Fruit fly (Drosophila melanogaster): ENCODE results near the gene mael.

The mael gene

DNA sequence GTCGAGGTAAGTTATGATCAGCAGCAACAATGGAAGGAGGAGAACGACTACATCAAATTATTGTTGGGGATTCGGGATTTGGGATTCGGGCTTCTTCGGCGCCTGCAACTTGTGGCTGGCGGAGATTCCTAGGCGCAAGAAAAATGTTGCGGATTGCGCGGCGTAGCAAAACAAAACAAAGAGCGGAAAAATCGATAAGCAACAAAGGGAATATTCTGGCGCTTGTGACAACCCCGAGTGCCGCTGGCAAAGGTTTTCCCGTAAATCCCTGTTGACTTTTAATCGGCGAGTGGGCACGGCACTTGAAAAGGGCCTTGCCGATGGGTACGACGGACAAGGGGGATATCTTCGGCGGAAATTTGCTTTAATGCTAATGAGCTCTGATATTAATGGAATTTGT is 29.0 kb downstream of the mael start:
- TF ChIP-seq dsf (GFP tag; optimal IDR thresholded peaks at IDR 0.05; ENCODE audit: borderline replicate concordance) (no peak), brk (GFP tag; optimal IDR thresholded peaks at IDR 0.05) (no peak), Vsx2 (GFP tag; optimal IDR thresholded peaks at IDR 0.05; ENCODE audit: partially characterized antibody) (no peak), HLH106 (tag; optimal IDR thresholded peaks at IDR 0.05) (no peak), foxo (GFP tag; optimal IDR thresholded peaks at IDR 0.05) (no peak), jim (GFP tag; optimal IDR thresholded peaks at IDR 0.05) (no peak), h (GFP tag; optimal IDR thresholded peaks at IDR 0.05) (no peak), dl (GFP tag; optimal IDR thresholded peaks at IDR 0.05; ENCODE audit: insufficient read depth in 1 of 2, partially characterized antibody in 2 of 2) (no peak), Sp1 (GFP tag; optimal IDR thresholded peaks at IDR 0.05) (no peak), Dif (GFP tag; optimal IDR thresholded peaks at IDR 0.05; ENCODE audit: partially characterized antibody) (no peak)

dm6 chr3L:22773383-22773873 is 52.4 kb downstream of the mael start:
- TF ChIP-seq fru (GFP tag; optimal IDR thresholded peaks at IDR 0.05): peak; percentile 17
- TF ChIP-seq Dif (GFP tag; optimal IDR thresholded peaks at IDR 0.05; ENCODE audit: partially characterized antibody): peak; percentile 15
- peak; percentile 14 for TF ChIP-seq Myc (optimal IDR thresholded peaks at IDR 0.05)
- peak; percentile 23 for TF ChIP-seq Jra (GFP tag; optimal IDR thresholded peaks at IDR 0.05)
- TF ChIP-seq dsf (GFP tag; optimal IDR thresholded peaks at IDR 0.05; ENCODE audit: borderline replicate concordance): no peak
- peak; percentile 86 for TF ChIP-seq h (GFP tag; optimal IDR thresholded peaks at IDR 0.05)
- no peak for TF ChIP-seq dl (GFP tag; optimal IDR thresholded peaks at IDR 0.05; ENCODE audit: insufficient read depth in 1 of 2, partially characterized antibody in 2 of 2)
- TF ChIP-seq HLH106 (tag; optimal IDR thresholded peaks at IDR 0.05): peak; percentile 9
- no peak for TF ChIP-seq foxo (GFP tag; optimal IDR thresholded peaks at IDR 0.05)
- peak; percentile 68 for TF ChIP-seq CrebA (GFP tag; optimal IDR thresholded peaks at IDR 0.05; ENCODE audit: borderline replicate concordance)
- no peak for TF ChIP-seq Rel (GFP tag; optimal IDR thresholded peaks at IDR 0.05)
- peak; percentile 47 for TF ChIP-seq Rel (tag; optimal IDR thresholded peaks at IDR 0.05)

DNA sequence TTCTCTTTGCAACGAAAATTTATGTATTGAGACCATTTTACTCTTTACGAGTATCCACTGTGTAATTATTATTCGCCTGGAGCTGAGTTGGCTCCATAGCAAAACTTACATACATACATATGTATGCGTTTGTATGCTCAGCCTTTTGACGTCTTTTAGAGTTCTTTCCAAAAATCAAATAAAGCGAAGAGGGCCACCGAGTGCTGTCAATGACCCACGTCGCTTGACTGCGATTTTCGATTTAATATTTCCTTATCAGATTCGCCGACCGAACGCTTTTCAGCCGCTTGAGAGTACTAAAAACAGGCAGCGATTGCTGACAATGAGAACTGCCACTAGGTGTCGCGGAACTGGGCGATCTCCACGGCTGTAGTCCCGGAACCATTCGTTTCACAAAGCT is 53.5 kb downstream of the mael start:
- TF ChIP-seq h (GFP tag; optimal IDR thresholded peaks at IDR 0.05): peak; percentile 11
- peak; percentile 11 for TF ChIP-seq Hr83 (GFP tag; optimal IDR thresholded peaks at IDR 0.05; ENCODE audit: poor library complexity, severe bottlenecking)
- TF ChIP-seq CG9705 (GFP tag; optimal IDR thresholded peaks at IDR 0.05): no peak
- TF ChIP-seq Rel (GFP tag; optimal IDR thresholded peaks at IDR 0.05): no peak
- peak; percentile 93 for TF ChIP-seq Rel (tag; optimal IDR thresholded peaks at IDR 0.05)
- TF ChIP-seq Dfd (GFP tag; optimal IDR thresholded peaks at IDR 0.05): no peak
- peak; percentile 14 for TF ChIP-seq ey (GFP tag; optimal IDR thresholded peaks at IDR 0.05)
- peak; percentile 45 for TF ChIP-seq OdsH (GFP tag; optimal IDR thresholded peaks at IDR 0.05)
